Fruit fly (Drosophila melanogaster): ENCODE results near the gene Prps.

Gene Prps

DNA sequence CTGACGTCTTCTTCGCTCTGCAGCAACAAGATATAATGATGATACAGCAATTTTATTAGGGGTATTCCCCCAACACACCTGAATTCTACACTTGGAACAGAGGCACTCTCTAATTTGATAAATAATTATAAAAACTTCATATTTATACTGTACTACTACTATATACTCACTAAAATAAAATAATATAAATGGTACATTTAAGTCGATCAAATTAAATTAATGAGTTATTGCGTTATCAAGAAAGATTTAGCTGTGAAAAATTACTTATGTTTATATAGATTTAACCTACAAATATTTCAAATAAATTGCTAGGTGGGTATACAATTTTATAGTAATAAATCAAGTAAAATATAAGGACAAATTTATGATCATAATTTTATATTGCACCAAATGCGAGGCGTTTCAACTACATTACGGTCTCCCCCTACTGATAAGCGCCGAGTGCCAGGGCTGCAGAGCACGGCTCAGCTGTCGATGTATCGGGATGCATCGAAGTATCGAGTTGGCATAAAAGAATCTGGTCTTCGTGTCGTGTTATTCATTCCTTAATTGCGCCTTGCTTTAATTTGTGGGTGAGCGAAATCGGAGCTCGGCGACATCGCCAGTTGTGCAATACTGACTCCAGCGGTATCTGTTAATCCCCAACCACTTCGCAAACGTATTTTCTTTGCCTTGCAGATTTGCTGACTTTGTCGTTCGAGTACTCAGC is 17.5 kb upstream of the Prps start, which contains the start of gene vsg:
TSS of gene vsg (plus strand) at position 497 of the 709 bp plus-strand sequence.
- TF ChIP-seq CG14050 (GFP tag; IDR thresholded peaks at IDR 0.05) (no peak), Lpt (GFP tag; optimal IDR thresholded peaks at IDR 0.05) (no peak), CG10543 (GFP tag; optimal IDR thresholded peaks at IDR 0.05) (peak; percentile 90), bcd (GFP tag; optimal IDR thresholded peaks at IDR 0.05) (peak; percentile 78), tgo (GFP tag; IDR thresholded peaks at IDR 0.05) (peak; percentile 81), CG3281 (GFP tag; optimal IDR thresholded peaks at IDR 0.05) (peak; percentile 77), her (GFP tag; optimal IDR thresholded peaks at IDR 0.05) (peak; percentile 45), HHEX (GFP tag; optimal IDR thresholded peaks at IDR 0.05) (peak; percentile 9), Pdp1 (GFP tag; optimal IDR thresholded peaks at IDR 0.05) (peak; percentile 57 to 74), Fer3 (tag; optimal IDR thresholded peaks at IDR 0.05) (peak; percentile 66), Rx (GFP tag; IDR thresholded peaks at IDR 0.05) (no peak), CG15696 (tag; optimal IDR thresholded peaks at IDR 0.05) (peak; percentile 83), danr (GFP tag; IDR thresholded peaks at IDR 0.05) (no peak), CG12942 (GFP tag; optimal IDR thresholded peaks at IDR 0.05) (peak; percentile 75), CG17568 (GFP tag; optimal IDR thresholded peaks at IDR 0.05) (no peak), dm (GFP tag; optimal IDR thresholded peaks at IDR 0.05) (peak; percentile 8), CG7839 (tag; optimal IDR thresholded peaks at IDR 0.05) (peak; percentile 88), CG17612 (GFP tag; IDR thresholded peaks at IDR 0.05) (peak; percentile 49; the same call in 1 of the 2 replicates), tio (GFP tag; optimal IDR thresholded peaks at IDR 0.05) (no peak), Sry-δ (GFP tag; optimal IDR thresholded peaks at IDR 0.05) (peak; percentile 65), Elba2 (GFP tag; optimal IDR thresholded peaks at IDR 0.05) (peak; percentile 5), grau (tag; optimal IDR thresholded peaks at IDR 0.05) (peak; percentile 88), kni (GFP tag; optimal IDR thresholded peaks at IDR 0.05) (no peak), luna (GFP tag; optimal IDR thresholded peaks at IDR 0.05) (no peak), psq (GFP tag; optimal IDR thresholded peaks at IDR 0.05) (peak; percentile 37), bsh (GFP tag; optimal IDR thresholded peaks at IDR 0.05) (peak in 1 of 2 experiments; percentile 68), CG2889 (GFP tag; IDR thresholded peaks at IDR 0.05) (no peak), stc (GFP tag; IDR thresholded peaks at IDR 0.05) (peak; percentile 46; the same call in 1 of the 2 replicates), zf30C (GFP tag; optimal IDR thresholded peaks at IDR 0.05) (peak; percentile 13), Hsf (GFP tag; optimal IDR thresholded peaks at IDR 0.05) (peak; percentile 70), jigr1 (GFP tag; IDR thresholded peaks at IDR 0.05) (peak; percentile 56; the same call in 1 of the 3 replicates), chn (GFP tag; optimal IDR thresholded peaks at IDR 0.05) (peak; percentile 49), bbx (GFP tag; IDR thresholded peaks at IDR 0.05; ENCODE audit: partially characterized antibody) (peak; percentile 96), cato (GFP tag; optimal IDR thresholded peaks at IDR 0.05; ENCODE audit: borderline replicate concordance) (peak; percentile 48), lola (GFP tag; optimal IDR thresholded peaks at IDR 0.05) (peak in 1 of 3 experiments; percentile 91), pros (GFP tag; optimal IDR thresholded peaks at IDR 0.05) (peak; percentile 17), Taf1 (GFP tag; IDR thresholded peaks at IDR 0.05) (no peak), CG31365 (tag; optimal IDR thresholded peaks at IDR 0.05) (no peak), esg (GFP tag; conservative IDR thresholded peaks at IDR 0.05) (peak; percentile 72; the same call in 1 of the 2 replicates), nau (GFP tag; optimal IDR thresholded peaks at IDR 0.05) (no peak), Kr (GFP tag; optimal IDR thresholded peaks at IDR 0.05) (no peak), CG10565 (GFP tag; optimal IDR thresholded peaks at IDR 0.05) (no peak), ap (GFP tag; IDR thresholded peaks at IDR 0.05) (peak; percentile 54; the same call in 1 of the 2 replicates), repo (GFP tag; optimal IDR thresholded peaks at IDR 0.05) (no peak), CG17359 (tag; optimal IDR thresholded peaks at IDR 0.05) (peak; percentile 71), trh (GFP tag; optimal IDR thresholded peaks at IDR 0.05) (peak; percentile 23), CG6254 (GFP tag; optimal IDR thresholded peaks at IDR 0.05) (peak; percentile 4), cg (GFP tag; optimal IDR thresholded peaks at IDR 0.05) (no peak), Asciz (GFP tag; optimal IDR thresholded peaks at IDR 0.05) (no peak)

All from whole organism, embryonic.